Fruit fly (Drosophila melanogaster) whole organism, embryonic: ENCODE results near the gene Art3.

Experiments
- Awh ChIP-seq: fragments of 200-800 bp; sonication (Bioruptor generic); IDR thresholded peaks from 2 replicates; pipeline ENCODE4, ENCODE4 v1.3.6; 2022; ENCODE audit warnings: missing biosample characterization, missing genetic modification characterization
- B-H2 ChIP-seq: fragments of 200-800 bp; sonication (Bioruptor generic); optimal IDR thresholded peaks from 2 replicates; lab custom pipeline; 2018; ENCODE audit warnings: missing biosample characterization, mild to moderate bottlenecking, missing genetic modification characterization
- CG10543 ChIP-seq: fragments of 200-800 bp; sonication (Bioruptor generic); optimal IDR thresholded peaks from 3 replicates; lab custom pipeline; 2017; ENCODE audit warnings: missing biosample characterization, mild to moderate bottlenecking, missing genetic modification characterization, moderate library complexity
- CG13296 ChIP-seq: fragments of 200-800 bp; sonication (Bioruptor generic); optimal IDR thresholded peaks from 3 replicates; lab custom pipeline; 2018; ENCODE audit warnings: missing biosample characterization, mild to moderate bottlenecking, missing genetic modification characterization
- CG13894 ChIP-seq: fragments of 200-800 bp; sonication (Bioruptor generic); optimal IDR thresholded peaks from 3 replicates; lab custom pipeline; 2018; ENCODE audit warnings: missing biosample characterization, mild to moderate bottlenecking, missing genetic modification characterization, moderate library complexity
- CG17568 ChIP-seq: fragments of 200-800 bp; sonication (Bioruptor generic); optimal IDR thresholded peaks from 2 replicates; lab custom pipeline; 2018; ENCODE audit warnings: missing biosample characterization, mild to moderate bottlenecking, missing genetic modification characterization, moderate library complexity
- CG18476 ChIP-seq: fragments of 200-800 bp; sonication (Bioruptor generic); optimal IDR thresholded peaks from 2 replicates; lab custom pipeline; 2016; ENCODE audit warnings: missing biosample characterization, mild to moderate bottlenecking, missing genetic modification characterization
- CG18599 ChIP-seq: fragments of 200-800 bp; sonication (Bioruptor generic); optimal IDR thresholded peaks from 3 replicates; lab custom pipeline; 2017; ENCODE audit warnings: missing biosample characterization, missing genetic modification characterization, mild to moderate bottlenecking, moderate library complexity, missing genetic modification reagents
- CG2129 ChIP-seq: fragments of 200-800 bp; sonication (Bioruptor generic); IDR thresholded peaks from 2 replicates; pipeline ENCODE4 v1.3.6; 2022; ENCODE audit warnings: missing biosample characterization, missing genetic modification characterization; ENCODE audit not compliant: partially characterized antibody
- CG2678 ChIP-seq: fragments of 200-800 bp; sonication (Bioruptor generic); optimal IDR thresholded peaks from 3 replicates; lab custom pipeline; 2019; ENCODE audit warnings: missing biosample characterization, mild to moderate bottlenecking, missing genetic modification characterization, moderate library complexity
- CG3281 ChIP-seq: fragments of 200-800 bp; sonication (Bioruptor generic); optimal IDR thresholded peaks from 3 replicates; lab custom pipeline; 2017; ENCODE audit warnings: missing biosample characterization, mild to moderate bottlenecking, missing genetic modification characterization
- CG3407 ChIP-seq: fragments of 200-800 bp; sonication (Bioruptor generic); optimal IDR thresholded peaks from 2 replicates; lab custom pipeline; 2018; ENCODE audit warnings: missing biosample characterization, mild to moderate bottlenecking, missing genetic modification characterization
- CG4707 ChIP-seq: fragments of 200-800 bp; sonication (Bioruptor generic); optimal IDR thresholded peaks from 2 replicates; lab custom pipeline; 2018; ENCODE audit warnings: missing biosample characterization, mild to moderate bottlenecking, missing genetic modification characterization, moderate library complexity
- CG6683 ChIP-seq: fragments of 200-800 bp; sonication (Bioruptor generic); optimal IDR thresholded peaks from 2 replicates; lab custom pipeline; 2017; ENCODE audit warnings: missing biosample characterization, mild to moderate bottlenecking, missing genetic modification characterization, missing genetic modification reagents
- CG6765 ChIP-seq: fragments of 200-800 bp; sonication (Bioruptor generic); optimal IDR thresholded peaks from 3 replicates; lab custom pipeline; 2017; ENCODE audit warnings: missing biosample characterization, mild to moderate bottlenecking, missing genetic modification characterization
- CG7987 ChIP-seq: fragments of 200-800 bp; sonication (Bioruptor generic); optimal IDR thresholded peaks from 2 replicates; lab custom pipeline; 2018; ENCODE audit warnings: missing biosample characterization, mild to moderate bottlenecking, missing genetic modification characterization, moderate library complexity
- Dfd ChIP-seq, 2 experiments: fragments of >200 bp; optimal IDR thresholded peaks; 2 replicates each; lab custom pipeline; 2017; ENCODE audit warnings: missing biosample characterization in 2 of 2, missing genetic modification characterization in 2 of 2
- Fer1 ChIP-seq: fragments of 200-800 bp; sonication (Bioruptor generic); optimal IDR thresholded peaks from 2 replicates; lab custom pipeline; 2017; ENCODE audit warnings: missing biosample characterization, mild to moderate bottlenecking, missing genetic modification characterization
- Fer2 ChIP-seq: fragments of 200-800 bp; sonication (Bioruptor generic); optimal IDR thresholded peaks from 2 replicates; lab custom pipeline; 2018; ENCODE audit warnings: missing biosample characterization, mild to moderate bottlenecking, missing genetic modification characterization, moderate library complexity
- HHEX ChIP-seq: fragments of 200-800 bp; sonication (Bioruptor generic); optimal IDR thresholded peaks from 3 replicates; lab custom pipeline; 2017; ENCODE audit warnings: missing biosample characterization, mild to moderate bottlenecking, missing genetic modification characterization, missing genetic modification reagents
- HmgD ChIP-seq: fragments of 200-800 bp; sonication (Bioruptor generic); optimal IDR thresholded peaks from 3 replicates; lab custom pipeline; 2016; ENCODE audit warnings: missing biosample characterization, missing genetic modification characterization
- Hr51 ChIP-seq, 2 experiments: fragments of 200-800 bp; sonication (Bioruptor generic); optimal IDR thresholded peaks; 2 replicates in 1 of 2; 3 replicates in 1 of 2; lab custom pipeline; 2016 to 2018; ENCODE audit warnings: missing biosample characterization in 2 of 2, missing genetic modification characterization in 2 of 2, mild to moderate bottlenecking in 1 of 2, moderate library complexity in 1 of 2
- Med ChIP-seq: fragments of 200-800 bp; sonication (Bioruptor generic); peaks from one replicate; lab custom pipeline; 2016; ENCODE audit warnings: missing biosample characterization, missing genetic modification characterization, mild to moderate bottlenecking, inconsistent platforms, moderate library complexity
- Nf-YC ChIP-seq: fragments of 200-800 bp; optimal IDR thresholded peaks from 3 replicates; lab custom pipeline; 2019; ENCODE audit warnings: missing biosample characterization, mild to moderate bottlenecking, missing genetic modification characterization, moderate library complexity
- Pdp1 ChIP-seq, 2 experiments: fragments of 200-800 bp; sonication (Bioruptor generic); optimal IDR thresholded peaks; 3 replicates each; lab custom pipeline; 2016; ENCODE audit warnings: missing biosample characterization in 2 of 2, missing genetic modification characterization in 2 of 2, mild to moderate bottlenecking in 1 of 2, moderate library complexity in 1 of 2
- Usf ChIP-seq: fragments of 200-800 bp; sonication (Bioruptor generic); optimal IDR thresholded peaks from 2 replicates; lab custom pipeline; 2017; ENCODE audit warnings: missing genotype, missing biosample characterization, missing genetic modification characterization
- ap ChIP-seq: fragments of 200-800 bp; sonication (Bioruptor generic); IDR thresholded peaks from 2 replicates; pipeline ENCODE4 v1.3.6; 2022; ENCODE audit warnings: missing biosample characterization, missing genetic modification characterization
- cwo ChIP-seq: fragments of 200-800 bp; sonication (Bioruptor generic); optimal IDR thresholded peaks from 3 replicates; lab custom pipeline; 2017; ENCODE audit warnings: missing biosample characterization, missing genetic modification characterization, mild to moderate bottlenecking, moderate library complexity, missing genetic modification reagents
- en ChIP-seq: fragments of 200-800 bp; sonication (Bioruptor generic); optimal IDR thresholded peaks from 2 replicates; lab custom pipeline; 2016; ENCODE audit warnings: missing biosample characterization, missing genetic modification characterization
- grau ChIP-seq: fragments of 200-800 bp; optimal IDR thresholded peaks from 3 replicates; lab custom pipeline; 2019; ENCODE audit warnings: missing biosample characterization, mild to moderate bottlenecking, missing genetic modification characterization, moderate library complexity
- hb ChIP-seq: fragments of 200-800 bp; sonication (Bioruptor generic); IDR thresholded peaks from 3 replicates; pipeline ENCODE4 v1.3.6; 2022; ENCODE audit warnings: missing biosample characterization, missing genetic modification characterization; ENCODE audit not compliant: partially characterized antibody
- inv ChIP-seq: fragments of 200-800 bp; sonication (Bioruptor generic); IDR thresholded peaks from 2 replicates; pipeline ENCODE4 v1.3.6; 2022; ENCODE audit warnings: missing biosample characterization, missing genetic modification characterization; ENCODE audit not compliant: partially characterized antibody
- lab ChIP-seq: fragments of 200-800 bp; sonication (Bioruptor generic); optimal IDR thresholded peaks from 3 replicates; lab custom pipeline; 2017; ENCODE audit warnings: missing biosample characterization, missing genetic modification characterization, mild to moderate bottlenecking, moderate library complexity, missing genetic modification reagents
- lbe ChIP-seq: fragments of 200-800 bp; sonication (Bioruptor generic); optimal IDR thresholded peaks from 2 replicates; lab custom pipeline; 2016; ENCODE audit warnings: missing biosample characterization, mild to moderate bottlenecking, missing genetic modification characterization
- lmd ChIP-seq: fragments of 200-800 bp; sonication (Bioruptor generic); IDR thresholded peaks from 2 replicates; pipeline ENCODE4 v1.3.6; 2022; ENCODE audit warnings: missing biosample characterization, missing genetic modification characterization
- lov ChIP-seq, 2 experiments: fragments of 200-800 bp in 1 of 2; fragments of >200 bp in 1 of 2; sonication (Bioruptor generic) in 1 of 2; IDR thresholded peaks in 1 of 2; optimal IDR thresholded peaks in 1 of 2; 2 replicates in 1 of 2; 3 replicates in 1 of 2; pipeline versions ENCODE4 v1.3.6 to Lab custom; 2017 to 2022; ENCODE audit warnings: missing biosample characterization in 1 of 2, missing genetic modification characterization in 1 of 2
- mirr ChIP-seq: fragments of 200-800 bp; sonication (Bioruptor generic); optimal IDR thresholded peaks from 3 replicates; lab custom pipeline; 2018; ENCODE audit warnings: missing biosample characterization, mild to moderate bottlenecking, missing genetic modification characterization
- slp2 ChIP-seq: fragments of 200-800 bp; sonication (Bioruptor generic); optimal IDR thresholded peaks from 2 replicates; lab custom pipeline; 2016; ENCODE audit warnings: missing biosample characterization, missing genetic modification characterization
- sr ChIP-seq: fragments of 200-800 bp; sonication (Bioruptor generic); IDR thresholded peaks from 3 replicates; pipeline ENCODE4 v1.3.6; 2022; ENCODE audit warnings: missing biosample characterization, missing genetic modification characterization
- sug ChIP-seq: fragments of 200-800 bp; optimal IDR thresholded peaks from 2 replicates; lab custom pipeline; 2019; ENCODE audit warnings: missing biosample characterization, mild to moderate bottlenecking, missing genetic modification characterization, moderate library complexity
- trh ChIP-seq: fragments of 200-800 bp; sonication (Bioruptor generic); optimal IDR thresholded peaks from 2 replicates; lab custom pipeline; 2016; ENCODE audit warnings: missing biosample characterization, missing genetic modification characterization
- vfl ChIP-seq: fragments of 200-800 bp; sonication (Bioruptor generic); optimal IDR thresholded peaks from 2 replicates; lab custom pipeline; 2016; ENCODE audit warnings: missing biosample characterization, missing genetic modification characterization

Gene Art3

dm6 chr3R:15198052-15198793 lies 31.0 kb downstream of the Art3 start (continued):
- no peak for TF ChIP-seq CG2129 (GFP tag; lab: Robert Waterston, UW)
- TF ChIP-seq B-H2 (GFP tag; lab: Kevin White, UChicago): no peak
- TF ChIP-seq Hr51 (GFP tag; optimal IDR thresholded peaks at IDR 0.05; lab: Kevin White, UChicago): no peak
- no peak for TF ChIP-seq HmgD
- TF ChIP-seq cwo (GFP tag; lab: Kevin White, UChicago): peak; percentile 79
- TF ChIP-seq grau (tag; lab: Kevin White, UChicago): no peak

- peak; percentile 2 for TF ChIP-seq CG2678 (tag; lab: Kevin White, UChicago)
- TF ChIP-seq CG6683 (GFP tag; lab: Kevin White, UChicago): no peak
- TF ChIP-seq sr (GFP tag; lab: Robert Waterston, UW): no peak
- no peak for TF ChIP-seq ap (GFP tag; lab: Robert Waterston, UW)
- TF ChIP-seq CG6765 (GFP tag; lab: Kevin White, UChicago): peak; percentile 1
- no peak for TF ChIP-seq trh (GFP tag; lab: Kevin White, UChicago)
- peak; percentile 5 for TF ChIP-seq CG18599 (GFP tag; lab: Kevin White, UChicago)
- peak; percentile 39 for TF ChIP-seq CG10543 (GFP tag; lab: Kevin White, UChicago)
- no peak for TF ChIP-seq CG3281 (GFP tag; lab: Kevin White, UChicago)
- TF ChIP-seq en (GFP tag; lab: Kevin White, UChicago): no peak
- TF ChIP-seq CG17568 (GFP tag; lab: Kevin White, UChicago): no peak
- peak; percentile 25 for TF ChIP-seq CG13894
- no peak for TF ChIP-seq slp2 (GFP tag; lab: Kevin White, UChicago)
- TF ChIP-seq mirr: peak; percentile 26
- peak; percentile 10 for TF ChIP-seq Med (GFP tag; lab: Kevin White, UChicago)
- TF ChIP-seq inv: no peak
- TF ChIP-seq lbe (GFP tag; lab: Kevin White, UChicago): no peak
- peak; percentile 18 for TF ChIP-seq Fer1 (GFP tag; lab: Kevin White, UChicago)
- no peak for TF ChIP-seq CG3407 (GFP tag; lab: Kevin White, UChicago)
- peak; percentile 12 for TF ChIP-seq HHEX (GFP tag; lab: Kevin White, UChicago)
- TF ChIP-seq lov (optimal IDR thresholded peaks at IDR 0.05; lab: Kevin White, UChicago): no peak
- TF ChIP-seq lov (GFP tag; IDR thresholded peaks at IDR 0.05; lab: Robert Waterston, UW): no peak
- TF ChIP-seq CG4707 (GFP tag; lab: Kevin White, UChicago): no peak
- TF ChIP-seq Awh: peak; percentile 36; the same call in 1 of the 2 replicates
- peak; percentile 6 for TF ChIP-seq CG7987 (GFP tag; lab: Kevin White, UChicago)
- TF ChIP-seq Dfd (GFP tag; optimal IDR thresholded peaks at IDR 0.05; lab: Kevin White, UChicago): no peak
- TF ChIP-seq Usf (GFP tag; lab: Kevin White, UChicago): no peak
- no peak for TF ChIP-seq Fer2 (tag; lab: Kevin White, UChicago)
- TF ChIP-seq cwo (GFP tag; lab: Kevin White, UChicago): no peak
- peak; percentile 20 for TF ChIP-seq lab
- no peak for TF ChIP-seq vfl (GFP tag; lab: Kevin White, UChicago)
- peak; percentile 24 for TF ChIP-seq CG18476 (GFP tag; lab: Kevin White, UChicago)
- TF ChIP-seq sug (tag; lab: Kevin White, UChicago): peak; percentile 24
- TF ChIP-seq Pdp1 (GFP tag; optimal IDR thresholded peaks at IDR 0.05; lab: Kevin White, UChicago): peak in 1 of 2 experiments; percentile 74
- peak; percentile 20 for TF ChIP-seq CG13296
- TF ChIP-seq lmd (GFP tag; lab: Robert Waterston, UW): no peak
- no peak for TF ChIP-seq hb (GFP tag; lab: Robert Waterston, UW)
- TF ChIP-seq Nf-YC (tag; lab: Kevin White, UChicago): no peak
Observed at dm6 chr3R:15197373-15197772, 31.8 kb downstream of the Art3 start.
